Worm (Caenorhabditis elegans) whole organism, L1 larva: ENCODE data around the gene T28C6.11.

Source experiments
- C04F5.9 ChIP-seq: sonication (generic microtip); optimal IDR thresholded peaks from 2 replicates; lab custom pipeline; 2016; ENCODE audit warnings: missing genetic modification characterization, missing compliant biosample characterization
- C16A3.4 ChIP-seq: fragments of 150-350 bp; optimal IDR thresholded peaks from 2 replicates; lab custom pipeline; 2014; ENCODE audit warnings: missing biosample characterization, missing genetic modification characterization
- C34B4.2 ChIP-seq: sonication (generic microtip); optimal IDR thresholded peaks from 2 replicates; lab custom pipeline; 2017; ENCODE audit warnings: mild to moderate bottlenecking, missing genetic modification characterization, missing compliant biosample characterization
- F16B12.6 ChIP-seq: fragments of 150-350 bp; optimal IDR thresholded peaks from 2 replicates; lab custom pipeline; 2014; ENCODE audit warnings: missing biosample characterization, missing genetic modification characterization
- aha-1 ChIP-seq: fragments of 150-350 bp; optimal IDR thresholded peaks from 2 replicates; lab custom pipeline; 2014; ENCODE audit warnings: missing biosample characterization, missing genetic modification characterization
- aly-2 ChIP-seq: fragments of 150-350 bp; optimal IDR thresholded peaks from 2 replicates; lab custom pipeline; 2014; ENCODE audit warnings: missing biosample characterization, missing genetic modification characterization
- blmp-1 ChIP-seq: fragments of 150-350 bp; optimal IDR thresholded peaks from 2 replicates; lab custom pipeline; 2014; ENCODE audit warnings: missing biosample characterization, missing genetic modification characterization
- ceh-82 ChIP-seq, 3 experiments: fragments of 150-350 bp in 1 of 3; sonication (generic microtip) in 2 of 3; optimal IDR thresholded peaks; 2 replicates each; lab custom pipeline; 2014 to 2017; ENCODE audit warnings: missing biosample characterization in 3 of 3, missing genetic modification characterization in 3 of 3
- ceh-90 ChIP-seq: sonication (generic microtip); optimal IDR thresholded peaks from 2 replicates; lab custom pipeline; 2016; ENCODE audit warnings: missing genetic modification characterization, missing compliant biosample characterization
- ces-1 ChIP-seq: fragments of 150-350 bp; optimal IDR thresholded peaks from 2 replicates; lab custom pipeline; 2014; ENCODE audit warnings: missing biosample characterization, missing genetic modification reagents, missing genetic modification characterization
- dpl-1 ChIP-seq, 3 experiments: fragments of 150-350 bp in 2 of 3; sonication (generic microtip) in 1 of 3; optimal IDR thresholded peaks; 2 replicates each; lab custom pipeline; 2014 to 2017; ENCODE audit warnings: missing biosample characterization in 3 of 3, missing genetic modification characterization in 3 of 3, missing genetic modification reagents in 3 of 3
- dsc-1 ChIP-seq: sonication (generic microtip); optimal IDR thresholded peaks from 2 replicates; lab custom pipeline; 2016; ENCODE audit warnings: mild to moderate bottlenecking, missing genetic modification characterization, missing compliant biosample characterization
- egl-27 ChIP-seq, 2 experiments: fragments of 150-350 bp in 1 of 2; sonication (generic microtip); optimal IDR thresholded peaks; 3 replicates each; lab custom pipeline; 2017 to 2018; ENCODE audit warnings: missing biosample characterization in 2 of 2, missing genetic modification characterization in 2 of 2, missing genetic modification reagents in 2 of 2
- elt-2 ChIP-seq: sonication (generic microtip); optimal IDR thresholded peaks from 2 replicates; lab custom pipeline; 2016; ENCODE audit warnings: missing genetic modification characterization, mild to moderate bottlenecking, inconsistent platforms, missing compliant biosample characterization, missing genetic modification reagents
- elt-3 ChIP-seq, 6 experiments: fragments of 150-350 bp in 1 of 6; sonication (generic microtip); optimal IDR thresholded peaks; 2 replicates each; lab custom pipeline; 2017 to 2018; ENCODE audit warnings: missing biosample characterization in 6 of 6, missing genetic modification characterization in 6 of 6, inconsistent platforms in 1 of 6
- ets-5 ChIP-seq: fragments of 200-800 bp; sonication (Bioruptor generic); IDR thresholded peaks from 2 replicates; pipeline ENCODE4 v1.3.6; 2022; ENCODE audit warnings: missing genetic modification characterization, missing compliant biosample characterization
- fkh-4 ChIP-seq: sonication (generic microtip); optimal IDR thresholded peaks from 2 replicates; lab custom pipeline; 2016; ENCODE audit warnings: missing compliant biosample characterization, missing genetic modification characterization, borderline replicate concordance
- fkh-8 ChIP-seq: sonication (generic microtip); optimal IDR thresholded peaks from 2 replicates; lab custom pipeline; 2016; ENCODE audit warnings: mild to moderate bottlenecking, missing genetic modification characterization, missing compliant biosample characterization
- lin-14 ChIP-seq: fragments of 200-800 bp; sonication (Bioruptor generic); optimal IDR thresholded peaks from 2 replicates; lab custom pipeline; 2018; ENCODE audit warnings: mild to moderate bottlenecking, missing genetic modification characterization, moderate library complexity, missing compliant biosample characterization
- lin-35 ChIP-seq, 2 experiments: fragments of 150-350 bp; optimal IDR thresholded peaks; 2 replicates each; lab custom pipeline; 2014; ENCODE audit warnings: missing biosample characterization in 2 of 2, missing genetic modification characterization in 2 of 2, missing genetic modification reagents in 2 of 2
- lin-39 ChIP-seq: fragments of 150-350 bp; optimal IDR thresholded peaks from 2 replicates; lab custom pipeline; 2014; ENCODE audit warnings: missing biosample characterization, missing genetic modification reagents, missing genetic modification characterization
- lsy-2 ChIP-seq, 2 experiments: fragments of 150-350 bp; optimal IDR thresholded peaks; 2 replicates each; lab custom pipeline; 2014; ENCODE audit warnings: missing biosample characterization in 2 of 2, missing genetic modification characterization in 2 of 2
- mdl-1 ChIP-seq, 2 experiments: fragments of 150-350 bp; optimal IDR thresholded peaks; 2 replicates each; lab custom pipeline; 2014 to 2017; ENCODE audit warnings: missing biosample characterization in 2 of 2, missing genetic modification characterization in 2 of 2, inconsistent platforms in 1 of 2
- mef-2 ChIP-seq: fragments of 150-350 bp; optimal IDR thresholded peaks from 2 replicates; lab custom pipeline; 2014; ENCODE audit warnings: missing biosample characterization, missing genetic modification characterization
- nhr-11 ChIP-seq: fragments of 150-350 bp; optimal IDR thresholded peaks from 2 replicates; lab custom pipeline; 2014; ENCODE audit warnings: missing biosample characterization, missing genetic modification characterization
- nhr-12 ChIP-seq: sonication (generic microtip); optimal IDR thresholded peaks from 2 replicates; lab custom pipeline; 2017; ENCODE audit warnings: missing biosample characterization, missing genetic modification characterization
- nhr-20 ChIP-seq: sonication (generic microtip); optimal IDR thresholded peaks from 2 replicates; lab custom pipeline; 2016; ENCODE audit warnings: mild to moderate bottlenecking, missing genetic modification characterization, missing compliant biosample characterization
- nhr-237 ChIP-seq: fragments of 150-350 bp; optimal IDR thresholded peaks from 2 replicates; lab custom pipeline; 2014; ENCODE audit warnings: missing biosample characterization, missing genetic modification characterization
- nhr-47 ChIP-seq: sonication (generic microtip); optimal IDR thresholded peaks from 2 replicates; lab custom pipeline; 2016; ENCODE audit warnings: mild to moderate bottlenecking, missing genetic modification characterization, moderate library complexity, missing compliant biosample characterization
- nhr-71 ChIP-seq: sonication (generic microtip); optimal IDR thresholded peaks from 2 replicates; lab custom pipeline; 2016; ENCODE audit warnings: mild to moderate bottlenecking, missing genetic modification characterization, moderate library complexity, missing compliant biosample characterization
- nhr-85 ChIP-seq: sonication (generic microtip); peaks from one replicate; lab custom pipeline; 2016; ENCODE audit warnings: missing genetic modification characterization, inconsistent platforms, missing compliant biosample characterization
- nhr-90 ChIP-seq: sonication (generic microtip); optimal IDR thresholded peaks from 2 replicates; lab custom pipeline; 2016; ENCODE audit warnings: mild to moderate bottlenecking, missing genetic modification characterization, missing compliant biosample characterization; ENCODE audit not compliant: poor library complexity
- sptf-1 ChIP-seq: fragments of 150-350 bp; optimal IDR thresholded peaks from 2 replicates; lab custom pipeline; 2014; ENCODE audit warnings: missing biosample characterization, missing genetic modification characterization
- sup-37 ChIP-seq: fragments of 200-800 bp; sonication (Bioruptor generic); optimal IDR thresholded peaks from 2 replicates; lab custom pipeline; 2018; ENCODE audit warnings: mild to moderate bottlenecking, missing genetic modification characterization, missing compliant biosample characterization
- swsn-7 ChIP-seq: sonication (generic microtip); optimal IDR thresholded peaks from 2 replicates; lab custom pipeline; 2016; ENCODE audit warnings: missing genetic modification characterization, missing compliant biosample characterization
- tbx-2 ChIP-seq: sonication (generic microtip); optimal IDR thresholded peaks from 2 replicates; lab custom pipeline; 2016; ENCODE audit warnings: missing genetic modification characterization, missing compliant biosample characterization
- unc-130 ChIP-seq: fragments of 150-350 bp; optimal IDR thresholded peaks from 2 replicates; lab custom pipeline; 2017; ENCODE audit warnings: missing biosample characterization, missing genetic modification characterization, inconsistent platforms
- xbp-1 ChIP-seq: sonication (generic microtip); optimal IDR thresholded peaks from 2 replicates; lab custom pipeline; 2016; ENCODE audit warnings: missing genetic modification characterization, missing compliant biosample characterization
- zag-1 ChIP-seq: fragments of 150-350 bp; optimal IDR thresholded peaks from 2 replicates; lab custom pipeline; 2014; ENCODE audit warnings: missing biosample characterization, missing genetic modification characterization
- ztf-4 ChIP-seq: fragments of 150-350 bp; optimal IDR thresholded peaks from 2 replicates; lab custom pipeline; 2014; ENCODE audit warnings: missing biosample characterization, missing genetic modification characterization

The T28C6.11 gene

ce11 chrIV:8824145-8824833 is 15.8 kb downstream of the T28C6.11 start, which contains the start of the genes col-117 and col-3 (continued):
- TF ChIP-seq nhr-90 (tag; lab: Kevin White, UChicago) (peak; percentile 18), tbx-2 (tag; lab: Kevin White, UChicago) (peak; percentile 39), ceh-82 (tag; optimal IDR thresholded peaks at IDR 0.05; lab: Kevin White, UChicago) (no peak), unc-130 (peak; percentile 67), xbp-1 (tag; lab: Kevin White, UChicago) (no peak), C34B4.2 (tag; lab: Kevin White, UChicago) (no peak), C16A3.4 (tag; lab: Kevin White, UChicago) (peak; percentile 35), aha-1 (tag; lab: Kevin White, UChicago) (no peak), elt-2 (tag; lab: Kevin White, UChicago) (no peak), ces-1 (GFP tag; lab: Kevin White, UChicago) (no peak), mef-2 (tag; lab: Kevin White, UChicago) (no peak), lin-14 (peak; percentile 88), ets-5 (GFP tag; lab: Robert Waterston, UW) (no peak), nhr-71 (tag; lab: Kevin White, UChicago) (peak; percentile 60), nhr-20 (tag; lab: Kevin White, UChicago) (peak; percentile 79), fkh-4 (tag; lab: Kevin White, UChicago) (no peak), swsn-7 (tag; lab: Kevin White, UChicago) (peak; percentile 6), nhr-85 (peak; percentile 98), dsc-1 (tag; lab: Kevin White, UChicago) (no peak), nhr-11 (tag; lab: Kevin White, UChicago) (no peak), sup-37 (no peak), nhr-12 (no peak), lin-39 (tag; lab: Kevin White, UChicago) (no peak), ceh-90 (no peak), lsy-2 (tag; optimal IDR thresholded peaks at IDR 0.05; lab: Kevin White, UChicago) (peak; percentile 8 to 34), egl-27 (tag; optimal IDR thresholded peaks at IDR 0.05; lab: Kevin White, UChicago) (no peak), nhr-47 (tag; lab: Kevin White, UChicago) (peak; percentile 25), ztf-4 (tag; lab: Kevin White, UChicago) (peak; percentile 14), lin-35 (GFP tag; optimal IDR thresholded peaks at IDR 0.05; lab: Kevin White, UChicago) (peak in 1 of 2 experiments; percentile 1), dpl-1 (GFP tag; optimal IDR thresholded peaks at IDR 0.05; lab: Kevin White, UChicago) (peak in 1 of 3 experiments; percentile 26), zag-1 (no peak), C04F5.9 (tag; lab: Kevin White, UChicago) (no peak), sptf-1 (tag; lab: Kevin White, UChicago) (no peak), mdl-1 (tag; optimal IDR thresholded peaks at IDR 0.05; lab: Kevin White, UChicago) (peak in 1 of 2 experiments; percentile 17)

- TF ChIP-seq swsn-7 (tag; lab: Kevin White, UChicago) (no peak), nhr-71 (tag; lab: Kevin White, UChicago) (peak; percentile 24), nhr-85 (peak; percentile 75), F16B12.6 (tag; lab: Kevin White, UChicago) (no peak), blmp-1 (tag; lab: Kevin White, UChicago) (no peak), nhr-237 (tag; lab: Kevin White, UChicago) (no peak), elt-3 (tag; optimal IDR thresholded peaks at IDR 0.05; lab: Kevin White, UChicago) (peak in 2 of 6 experiments; percentile 18 to 36), aly-2 (tag; lab: Kevin White, UChicago) (peak; percentile 92), fkh-8 (no peak), lin-14 (peak; percentile 28), tbx-2 (tag; lab: Kevin White, UChicago) (peak; percentile 12), nhr-90 (tag; lab: Kevin White, UChicago) (peak; percentile 31)
- TF ChIP-seq, all 84 proteins: peak for 7
These were observed 17.5 kb downstream of the T28C6.11 start for ce11 chrIV:8822598-8822997.
